Worm (Caenorhabditis elegans) whole organism, mixed stage, embryonic: ENCODE measurements around the gene irg-5.

ENCODE experiments used
- blmp-1 ChIP-seq: fragments of 150-350 bp; optimal IDR thresholded peaks from 2 replicates; lab custom pipeline; 2014; ENCODE audit warnings: missing biosample characterization, missing genetic modification characterization
- ceh-83 ChIP-seq: fragments of 200-800 bp; sonication (Bioruptor generic); optimal IDR thresholded peaks from 2 replicates; lab custom pipeline; 2018; ENCODE audit warnings: mild to moderate bottlenecking, missing genetic modification characterization, missing compliant biosample characterization
- ces-1 ChIP-seq: fragments of 150-350 bp; optimal IDR thresholded peaks from 2 replicates; lab custom pipeline; 2014; ENCODE audit warnings: missing biosample characterization, missing genetic modification reagents, missing genetic modification characterization
- cnd-1 ChIP-seq: fragments of 200-800 bp; sonication (Bioruptor generic); optimal IDR thresholded peaks from 2 replicates; lab custom pipeline; 2018; ENCODE audit warnings: mild to moderate bottlenecking, missing genetic modification characterization, missing compliant biosample characterization
- drap-1 ChIP-seq: fragments of 200-800 bp; sonication (Bioruptor generic); optimal IDR thresholded peaks from 3 replicates; lab custom pipeline; 2018; ENCODE audit warnings: mild to moderate bottlenecking, missing genetic modification characterization, missing compliant biosample characterization
- elt-1 ChIP-seq: sonication (generic microtip); optimal IDR thresholded peaks from 2 replicates; lab custom pipeline; 2017; ENCODE audit warnings: missing genetic modification characterization, mild to moderate bottlenecking, missing compliant biosample characterization, antibody characterized with exemption, moderate library complexity, borderline replicate concordance; ENCODE audit not compliant: insufficient read depth
- elt-3 ChIP-seq: fragments of 150-350 bp; optimal IDR thresholded peaks from 2 replicates; lab custom pipeline; 2014; ENCODE audit warnings: missing biosample characterization, missing genetic modification characterization
- flh-1 ChIP-seq: fragments of 200-800 bp; sonication (Bioruptor generic); optimal IDR thresholded peaks from 2 replicates; lab custom pipeline; 2018; ENCODE audit warnings: mild to moderate bottlenecking, missing genetic modification characterization, moderate library complexity, missing compliant biosample characterization
- ham-2 ChIP-seq: fragments of 200-800 bp; sonication (Bioruptor generic); optimal IDR thresholded peaks from 2 replicates; lab custom pipeline; 2018; ENCODE audit warnings: mild to moderate bottlenecking, missing genetic modification characterization, missing compliant biosample characterization
- hlh-1 ChIP-seq: fragments of 150-350 bp; optimal IDR thresholded peaks from 2 replicates; lab custom pipeline; 2014; ENCODE audit warnings: missing biosample characterization, missing genetic modification reagents, missing genetic modification characterization
- lin-13 ChIP-seq: fragments of 150-350 bp; optimal IDR thresholded peaks from 2 replicates; lab custom pipeline; 2014; ENCODE audit warnings: missing biosample characterization, missing genetic modification characterization
- lsy-2 ChIP-seq: fragments of 150-350 bp; optimal IDR thresholded peaks from 2 replicates; lab custom pipeline; 2014; ENCODE audit warnings: missing biosample characterization, missing genetic modification characterization
- mab-5 ChIP-seq: fragments of 150-350 bp; optimal IDR thresholded peaks from 2 replicates; lab custom pipeline; 2014; ENCODE audit warnings: missing biosample characterization, missing genetic modification characterization
- mep-1 ChIP-seq: fragments of 150-350 bp; optimal IDR thresholded peaks from 2 replicates; lab custom pipeline; 2017; ENCODE audit warnings: missing biosample characterization, missing genetic modification reagents, missing genetic modification characterization, inconsistent platforms
- nhr-12 ChIP-seq: fragments of 150-350 bp; optimal IDR thresholded peaks from 2 replicates; lab custom pipeline; 2014; ENCODE audit warnings: missing biosample characterization, missing genetic modification characterization
- nhr-2 ChIP-seq: fragments of 150-350 bp; optimal IDR thresholded peaks from 2 replicates; lab custom pipeline; 2014; ENCODE audit warnings: missing biosample characterization, missing genetic modification characterization
- nhr-237 ChIP-seq: fragments of 150-350 bp; optimal IDR thresholded peaks from 2 replicates; lab custom pipeline; 2014; ENCODE audit warnings: missing biosample characterization, missing genetic modification characterization
- nhr-28 ChIP-seq: fragments of 150-350 bp; optimal IDR thresholded peaks from 2 replicates; lab custom pipeline; 2014; ENCODE audit warnings: missing biosample characterization, missing genetic modification characterization
- nhr-76 ChIP-seq: sonication (generic microtip); optimal IDR thresholded peaks from 2 replicates; lab custom pipeline; 2017; ENCODE audit warnings: missing biosample characterization, missing genetic modification characterization
- pha-4 ChIP-seq: fragments of 150-350 bp; optimal IDR thresholded peaks from 2 replicates; lab custom pipeline; 2018; ENCODE audit warnings: missing biosample characterization, missing genetic modification reagents, missing genetic modification characterization
- sem-2 ChIP-seq: fragments of 200-800 bp; sonication (Bioruptor generic); optimal IDR thresholded peaks from 2 replicates; lab custom pipeline; 2018; ENCODE audit warnings: mild to moderate bottlenecking, missing genetic modification characterization, missing compliant biosample characterization
- sptf-1 ChIP-seq: sonication (generic microtip); optimal IDR thresholded peaks from 2 replicates; lab custom pipeline; 2017; ENCODE audit warnings: mild to moderate bottlenecking, missing genetic modification characterization, moderate library complexity, missing compliant biosample characterization
- tbx-8 ChIP-seq: fragments of 200-800 bp; sonication (Bioruptor generic); optimal IDR thresholded peaks from 2 replicates; lab custom pipeline; 2018; ENCODE audit warnings: mild to moderate bottlenecking, missing genetic modification characterization, moderate library complexity, missing compliant biosample characterization
- unc-120 ChIP-seq: sonication (generic microtip); optimal IDR thresholded peaks from 2 replicates; lab custom pipeline; 2017; ENCODE audit warnings: missing genetic modification characterization, missing compliant biosample characterization; ENCODE audit not compliant: poor library complexity, severe bottlenecking
- unc-62 ChIP-seq: fragments of 150-350 bp; optimal IDR thresholded peaks from 2 replicates; lab custom pipeline; 2014; ENCODE audit warnings: missing biosample characterization, missing genetic modification reagents, missing genetic modification characterization
- ztf-11 ChIP-seq: fragments of 150-350 bp; optimal IDR thresholded peaks from 2 replicates; lab custom pipeline; 2014; ENCODE audit warnings: missing biosample characterization, missing genetic modification characterization

Gene irg-5

DNA sequence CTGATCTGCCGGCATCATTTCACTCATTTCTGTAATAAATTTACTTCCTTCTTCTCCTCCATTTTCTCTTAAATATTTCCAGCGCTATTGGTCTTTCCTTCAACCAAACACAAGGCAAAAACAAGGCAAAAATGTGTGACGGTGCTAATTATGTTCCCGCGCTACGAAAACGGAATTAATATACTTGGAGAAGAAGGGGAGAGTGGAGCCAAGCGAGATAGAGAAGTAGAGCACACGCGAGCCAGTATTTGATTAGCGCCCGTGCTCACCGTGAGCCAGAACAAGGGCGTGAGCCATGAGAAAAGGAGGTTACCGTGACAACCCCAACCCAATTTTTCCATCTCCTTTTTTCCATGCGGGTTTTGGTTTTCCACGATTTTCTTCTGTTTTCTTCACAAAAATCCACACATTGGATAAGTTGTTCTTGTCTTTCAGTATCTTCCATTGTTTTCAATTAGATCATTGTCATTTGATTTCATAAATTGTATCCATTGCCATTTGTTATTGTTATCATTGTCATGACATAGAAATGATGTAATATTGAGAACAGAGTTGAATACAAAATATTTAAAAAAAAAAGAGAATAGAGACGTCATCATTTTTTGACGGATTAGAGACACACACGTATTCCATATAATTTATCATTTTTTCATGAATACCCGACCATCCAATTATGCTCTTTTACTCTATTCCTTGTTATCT is 24.3 kb upstream of the irg-5 start, which contains the start of gene F20G2.6:
Gene F20G2.6, plus strand, starts transcription at position 652 of the 702 bp plus-strand sequence.
- TF ChIP-seq ces-1 (GFP tag; lab: Kevin White, UChicago) (peak; percentile 59), lin-13 (tag; lab: Kevin White, UChicago) (no peak)

ce11 chrV:13757349-13757748 is 19.1 kb upstream of the irg-5 start:
- TF ChIP-seq ces-1 (GFP tag; lab: Kevin White, UChicago): peak; percentile 32
- TF ChIP-seq elt-1: no peak

- TF ChIP-seq hlh-1 (tag; lab: Kevin White, UChicago): peak; percentile 6
- TF ChIP-seq sptf-1: no peak
These were observed 18.3 kb upstream of the irg-5 start, which contains the start of gene F20G2.2 for ce11 chrV:13756359-13757091. Gene F20G2.2 (minus strand): TSS chrV:13756409.

DNA sequence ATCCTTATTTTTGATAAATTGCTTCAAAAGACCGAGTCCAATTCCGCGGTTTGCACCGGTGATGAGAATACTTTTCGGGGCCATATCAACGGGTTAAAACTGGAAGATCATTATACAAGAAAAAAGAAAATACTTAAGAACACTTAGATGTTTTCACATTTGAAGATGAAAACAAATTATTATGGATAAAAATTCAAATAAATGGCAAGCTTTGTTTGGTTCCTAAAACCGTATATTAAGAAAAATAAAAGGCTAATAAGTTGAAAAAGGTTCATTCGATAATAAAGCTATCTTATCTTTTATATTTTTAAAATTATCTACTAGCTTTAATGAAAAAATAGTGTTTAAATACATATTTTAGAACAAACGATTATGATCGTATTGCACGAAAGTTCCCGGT is 15.2 kb upstream of the irg-5 start, which contains the start of gene F20G2.1:
Gene F20G2.1, minus strand, starts transcription at position 101 of the 400 bp plus-strand sequence.
- TF ChIP-seq tbx-8 (GFP tag; lab: Kevin White, UChicago) (no peak), cnd-1 (tag; lab: Kevin White, UChicago) (no peak), hlh-1 (tag; lab: Kevin White, UChicago) (no peak), elt-3 (tag; lab: Kevin White, UChicago) (no peak), flh-1 (GFP tag; lab: Kevin White, UChicago) (no peak), nhr-237 (tag; lab: Kevin White, UChicago) (no peak), nhr-12 (no peak), nhr-76 (tag; lab: Kevin White, UChicago) (no peak), blmp-1 (no peak)

ce11 chrV:13751811-13752210 is 13.5 kb upstream of the irg-5 start, which contains the start of gene cld-9:
Gene cld-9 (minus strand): TSS chrV:13751891.
- no peak for TF ChIP-seq blmp-1
- no peak for TF ChIP-seq ham-2 (GFP tag; lab: Kevin White, UChicago)
- no peak for TF ChIP-seq ztf-11 (tag; lab: Kevin White, UChicago)
- no peak for TF ChIP-seq sem-2
- TF ChIP-seq mep-1 (tag; lab: Kevin White, UChicago): no peak
- TF ChIP-seq nhr-76 (tag; lab: Kevin White, UChicago): no peak
- no peak for TF ChIP-seq nhr-2 (tag; lab: Kevin White, UChicago)
- TF ChIP-seq sptf-1: no peak
- TF ChIP-seq pha-4 (tag; lab: Kevin White, UChicago): no peak
- no peak for TF ChIP-seq unc-62 (GFP tag; lab: Kevin White, UChicago)
- TF ChIP-seq cnd-1 (tag; lab: Kevin White, UChicago): no peak
- no peak for TF ChIP-seq unc-120 (tag; lab: Kevin White, UChicago)
- TF ChIP-seq elt-1: no peak
- TF ChIP-seq hlh-1 (tag; lab: Kevin White, UChicago): no peak
- no peak for TF ChIP-seq nhr-28 (tag; lab: Kevin White, UChicago)
- no peak for TF ChIP-seq ceh-83

DNA sequence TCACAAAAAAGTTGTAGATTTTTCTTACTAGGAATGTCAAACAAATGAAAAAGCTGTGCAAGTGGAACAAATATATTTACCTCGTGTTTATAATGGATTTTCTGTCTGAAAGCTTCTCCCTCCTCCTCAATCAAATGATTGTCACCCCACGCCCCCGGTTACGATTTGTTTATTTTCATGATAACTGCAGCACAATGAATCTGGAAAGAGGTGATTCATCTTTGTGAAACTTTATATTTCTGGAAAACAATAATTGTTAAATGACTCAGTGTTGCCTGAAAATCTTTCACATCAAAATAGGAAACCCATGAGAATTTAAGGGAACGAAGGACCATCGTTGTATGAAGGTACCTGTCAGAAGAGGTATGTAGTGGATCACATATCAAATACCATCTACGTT is 10.4 kb upstream of the irg-5 start, which contains the start of gene F35E12.10:
Gene F35E12.10, minus strand, starts transcription at position 101 of the 400 bp plus-strand sequence.
- no peak for TF ChIP-seq elt-3 (tag; lab: Kevin White, UChicago)
- TF ChIP-seq drap-1 (GFP tag; lab: Kevin White, UChicago): no peak
- TF ChIP-seq nhr-76 (tag; lab: Kevin White, UChicago): no peak

- TF ChIP-seq unc-120 (tag; lab: Kevin White, UChicago) (no peak), sptf-1 (no peak), nhr-2 (tag; lab: Kevin White, UChicago) (no peak), pha-4 (tag; lab: Kevin White, UChicago) (no peak), lsy-2 (tag; lab: Kevin White, UChicago) (no peak), nhr-76 (tag; lab: Kevin White, UChicago) (no peak), nhr-12 (no peak), drap-1 (GFP tag; lab: Kevin White, UChicago) (no peak), mab-5 (no peak)
These were observed 6.6 kb upstream of the irg-5 start, which contains the start of gene F35E12.9 for ce11 chrV:13744901-13745300. Gene F35E12.9 (minus strand): TSS chrV:13745127.
